Fruit fly (Drosophila melanogaster) whole organism, embryonic: ENCODE measurements around the gene CG32462.

Source experiments
- Adf1 ChIP-seq: fragments of 200-800 bp; sonication (Bioruptor generic); IDR thresholded peaks from 2 replicates; pipeline ENCODE4 v1.3.6; 2022; ENCODE audit warnings: missing biosample characterization, missing genetic modification characterization
- Antp ChIP-seq: fragments of 200-800 bp; sonication (Bioruptor generic); optimal IDR thresholded peaks from 3 replicates; lab custom pipeline; 2016; ENCODE audit warnings: missing biosample characterization, missing genetic modification characterization
- Asciz ChIP-seq: fragments of 200-800 bp; sonication (Bioruptor generic); optimal IDR thresholded peaks from 2 replicates; lab custom pipeline; 2017; ENCODE audit warnings: missing biosample characterization, mild to moderate bottlenecking, missing genetic modification characterization, missing genetic modification reagents
- Atf-2 ChIP-seq: fragments of 200-800 bp; sonication (Bioruptor generic); optimal IDR thresholded peaks from 2 replicates; lab custom pipeline; 2016; ENCODE audit warnings: missing biosample characterization, missing genetic modification characterization
- CG10979 ChIP-seq: fragments of 200-800 bp; sonication (Bioruptor generic); optimal IDR thresholded peaks from 2 replicates; lab custom pipeline; 2018; ENCODE audit warnings: missing biosample characterization, mild to moderate bottlenecking, missing genetic modification characterization, moderate library complexity
- CG11456 ChIP-seq: fragments of 200-800 bp; sonication (Bioruptor generic); IDR thresholded peaks from 3 replicates; pipeline ENCODE4 v1.3.6; 2022; ENCODE audit warnings: missing biosample characterization, missing genetic modification characterization
- CG12219 ChIP-seq: fragments of 200-800 bp; sonication (Bioruptor generic); optimal IDR thresholded peaks from 3 replicates; lab custom pipeline; 2018; ENCODE audit warnings: missing biosample characterization, mild to moderate bottlenecking, missing genetic modification characterization
- CG12236 ChIP-seq: fragments of 200-800 bp; sonication (Bioruptor generic); optimal IDR thresholded peaks from 2 replicates; lab custom pipeline; 2016; ENCODE audit warnings: missing biosample characterization, missing genetic modification characterization
- CG13775 ChIP-seq: fragments of 200-800 bp; sonication (Bioruptor generic); optimal IDR thresholded peaks from 3 replicates; lab custom pipeline; 2017; ENCODE audit warnings: missing biosample characterization, mild to moderate bottlenecking, missing genetic modification characterization
- CG14050 ChIP-seq: fragments of 200-800 bp; sonication (Bioruptor generic); IDR thresholded peaks from 3 replicates; pipeline ENCODE4 v1.3.6; 2022; ENCODE audit warnings: missing biosample characterization, missing genetic modification characterization
- CG14667 ChIP-seq: fragments of 200-800 bp; sonication (Bioruptor generic); IDR thresholded peaks from 2 replicates; pipeline ENCODE4 v1.3.6; 2022; ENCODE audit warnings: missing biosample characterization, missing genetic modification characterization
- CG1529 ChIP-seq: fragments of 200-800 bp; sonication (Bioruptor generic); optimal IDR thresholded peaks from 3 replicates; lab custom pipeline; 2018; ENCODE audit warnings: missing biosample characterization, missing genetic modification characterization
- CG17385 ChIP-seq: fragments of 200-800 bp; sonication (Bioruptor generic); optimal IDR thresholded peaks from 3 replicates; lab custom pipeline; 2018; ENCODE audit warnings: missing biosample characterization, mild to moderate bottlenecking, missing genetic modification characterization
- CG17829 ChIP-seq: fragments of 200-800 bp; optimal IDR thresholded peaks from 2 replicates; lab custom pipeline; 2019; ENCODE audit warnings: missing biosample characterization, mild to moderate bottlenecking, missing genetic modification characterization, moderate library complexity
- CG32532 ChIP-seq: fragments of 200-800 bp; sonication (Bioruptor generic); IDR thresholded peaks from 2 replicates; pipeline ENCODE4 v1.3.6; 2022; ENCODE audit warnings: missing biosample characterization, missing genetic modification characterization
- CG33557 ChIP-seq: fragments of 200-800 bp; sonication (Bioruptor generic); optimal IDR thresholded peaks from 2 replicates; lab custom pipeline; 2019; ENCODE audit warnings: missing biosample characterization, mild to moderate bottlenecking, missing genetic modification characterization, moderate library complexity
- CG4360 ChIP-seq: fragments of 200-800 bp; sonication (Bioruptor generic); IDR thresholded peaks from 2 replicates; pipeline ENCODE4 v1.3.6; 2022; ENCODE audit warnings: missing biosample characterization, missing genetic modification characterization
- CG4404 ChIP-seq: fragments of 200-800 bp; sonication (Bioruptor generic); IDR thresholded peaks from 2 replicates; pipeline ENCODE4 v1.3.6; 2022; ENCODE audit warnings: missing biosample characterization, missing genetic modification characterization
- CG4820 ChIP-seq: fragments of 200-800 bp; sonication (Bioruptor generic); optimal IDR thresholded peaks from 3 replicates; lab custom pipeline; 2016; ENCODE audit warnings: missing biosample characterization, missing genetic modification characterization
- CG5180 ChIP-seq: fragments of 200-800 bp; sonication (Bioruptor generic); optimal IDR thresholded peaks from 3 replicates; lab custom pipeline; 2017; ENCODE audit warnings: missing biosample characterization, missing genetic modification characterization, mild to moderate bottlenecking, moderate library complexity, missing genetic modification reagents
- CG6765 ChIP-seq: fragments of 200-800 bp; sonication (Bioruptor generic); optimal IDR thresholded peaks from 3 replicates; lab custom pipeline; 2017; ENCODE audit warnings: missing biosample characterization, mild to moderate bottlenecking, missing genetic modification characterization
- CG8478 ChIP-seq: fragments of >200 bp; optimal IDR thresholded peaks from 2 replicates; lab custom pipeline; 2018
- CG8765 ChIP-seq: fragments of 200-800 bp; sonication (Bioruptor generic); IDR thresholded peaks from 2 replicates; pipeline ENCODE4 v1.3.6; 2022; ENCODE audit warnings: missing biosample characterization, missing genetic modification characterization
- CTCF ChIP-seq: fragments of 200-800 bp; sonication (Bioruptor generic); optimal IDR thresholded peaks from 2 replicates; lab custom pipeline; 2017; ENCODE audit warnings: missing biosample characterization, mild to moderate bottlenecking, missing genetic modification characterization, moderate library complexity
- Camta ChIP-seq: fragments of 200-800 bp; sonication (Bioruptor generic); optimal IDR thresholded peaks from 2 replicates; lab custom pipeline; 2016; ENCODE audit warnings: missing biosample characterization, missing genetic modification characterization
- Hmx ChIP-seq: fragments of 200-800 bp; sonication (Bioruptor generic); optimal IDR thresholded peaks from 2 replicates; lab custom pipeline; 2016; ENCODE audit warnings: missing biosample characterization, missing genetic modification characterization
- Lim3 ChIP-seq: fragments of 200-800 bp; sonication (Bioruptor generic); IDR thresholded peaks from 2 replicates; pipeline ENCODE4 v1.3.6; 2022; ENCODE audit warnings: missing biosample characterization, missing genetic modification characterization
- MESR4 ChIP-seq: fragments of 200-800 bp; sonication (Bioruptor generic); optimal IDR thresholded peaks from 2 replicates; lab custom pipeline; 2018; ENCODE audit warnings: missing biosample characterization, mild to moderate bottlenecking, missing genetic modification characterization, moderate library complexity
- Mad ChIP-seq: fragments of 200-800 bp; sonication (Bioruptor generic); optimal IDR thresholded peaks from 2 replicates; lab custom pipeline; 2016; ENCODE audit warnings: missing biosample characterization, missing genetic modification characterization
- Nf-YB ChIP-seq: fragments of 200-800 bp; sonication (Bioruptor generic); optimal IDR thresholded peaks from 3 replicates; lab custom pipeline; 2019; ENCODE audit warnings: missing biosample characterization, mild to moderate bottlenecking, missing genetic modification characterization, moderate library complexity
- Rx ChIP-seq: fragments of 200-800 bp; sonication (Bioruptor generic); IDR thresholded peaks from 2 replicates; pipeline ENCODE4 v1.3.6; 2022; ENCODE audit warnings: missing biosample characterization, missing genetic modification characterization
- Side ChIP-seq: fragments of 200-800 bp; sonication (Bioruptor generic); optimal IDR thresholded peaks from 2 replicates; lab custom pipeline; 2016; ENCODE audit warnings: missing biosample characterization, missing genetic modification characterization
- Spps ChIP-seq: fragments of 200-800 bp; sonication (Bioruptor generic); optimal IDR thresholded peaks from 2 replicates; lab custom pipeline; 2018; ENCODE audit warnings: missing biosample characterization, mild to moderate bottlenecking, missing genetic modification characterization
- Sry-β ChIP-seq: fragments of 200-800 bp; sonication (Bioruptor generic); optimal IDR thresholded peaks from 2 replicates; lab custom pipeline; 2018; ENCODE audit warnings: missing biosample characterization, mild to moderate bottlenecking, missing genetic modification characterization, moderate library complexity
- corto ChIP-seq: fragments of 200-800 bp; sonication (Bioruptor generic); optimal IDR thresholded peaks from 2 replicates; lab custom pipeline; 2016; ENCODE audit warnings: missing biosample characterization, mild to moderate bottlenecking, missing genetic modification characterization, moderate library complexity
- crc ChIP-seq: fragments of 200-800 bp; sonication (Bioruptor generic); optimal IDR thresholded peaks from 2 replicates; lab custom pipeline; 2016; ENCODE audit warnings: missing biosample characterization, missing genetic modification characterization
- dm ChIP-seq: fragments of 200-800 bp; sonication (Bioruptor generic); optimal IDR thresholded peaks from 3 replicates; lab custom pipeline; 2016; ENCODE audit warnings: missing biosample characterization, missing genetic modification characterization
- en ChIP-seq: fragments of 200-800 bp; sonication (Bioruptor generic); optimal IDR thresholded peaks from 2 replicates; lab custom pipeline; 2016; ENCODE audit warnings: missing biosample characterization, missing genetic modification characterization
- gsb-n ChIP-seq: fragments of 200-800 bp; sonication (Bioruptor generic); optimal IDR thresholded peaks from 3 replicates; lab custom pipeline; 2018; ENCODE audit warnings: missing biosample characterization, mild to moderate bottlenecking, missing genetic modification characterization
- kah ChIP-seq: fragments of 200-800 bp; sonication (Bioruptor generic); optimal IDR thresholded peaks from 2 replicates; lab custom pipeline; 2018; ENCODE audit warnings: missing biosample characterization, mild to moderate bottlenecking, missing genetic modification characterization
- lilli ChIP-seq: fragments of 200-800 bp; sonication (Bioruptor generic); optimal IDR thresholded peaks from 3 replicates; lab custom pipeline; 2016; ENCODE audit warnings: missing biosample characterization, missing genetic modification characterization
- nau ChIP-seq: fragments of 200-800 bp; sonication (Bioruptor generic); optimal IDR thresholded peaks from 3 replicates; lab custom pipeline; 2017; ENCODE audit warnings: missing biosample characterization, mild to moderate bottlenecking, missing genetic modification characterization, missing genetic modification reagents
- nom ChIP-seq: fragments of 200-800 bp; sonication (Bioruptor generic); optimal IDR thresholded peaks from 2 replicates; lab custom pipeline; 2017; ENCODE audit warnings: missing biosample characterization, missing genetic modification characterization, mild to moderate bottlenecking, moderate library complexity, missing genetic modification reagents
- pan ChIP-seq, 4 experiments: fragments of >200 bp in 3 of 4; fragments of 200-800 bp in 1 of 4; sonication (Bioruptor generic) in 1 of 4; optimal IDR thresholded peaks in 3 of 4; IDR thresholded peaks in 1 of 4; 2 replicates each; pipeline versions ENCODE4 v1.3.6 to Lab custom; 2017 to 2022; ENCODE audit warnings: missing biosample characterization in 2 of 4, missing genetic modification characterization in 2 of 4, mixed read lengths in 1 of 4
- salm ChIP-seq: fragments of 200-800 bp; sonication (Bioruptor generic); optimal IDR thresholded peaks from 2 replicates; lab custom pipeline; 2018; ENCODE audit warnings: missing biosample characterization, mild to moderate bottlenecking, missing genetic modification characterization
- scrt ChIP-seq: fragments of 200-800 bp; sonication (Bioruptor generic); optimal IDR thresholded peaks from 2 replicates; lab custom pipeline; 2018; ENCODE audit warnings: missing biosample characterization, mild to moderate bottlenecking, missing genetic modification characterization, moderate library complexity
- slbo ChIP-seq: fragments of 200-800 bp; sonication (Bioruptor generic); IDR thresholded peaks from 2 replicates; pipeline ENCODE4 v1.3.6; 2022; ENCODE audit warnings: missing biosample characterization, missing genetic modification characterization
- tin ChIP-seq: fragments of 200-800 bp; sonication (Bioruptor generic); optimal IDR thresholded peaks from 3 replicates; lab custom pipeline; 2016; ENCODE audit warnings: missing biosample characterization, missing genetic modification characterization
- tll ChIP-seq, 2 experiments: fragments of 200-800 bp in 1 of 2; fragments of >200 bp in 1 of 2; sonication (Bioruptor generic) in 1 of 2; optimal IDR thresholded peaks; 2 replicates each; lab custom pipeline; 2017 to 2019; ENCODE audit warnings: missing biosample characterization in 2 of 2, missing genetic modification characterization in 2 of 2, mild to moderate bottlenecking in 1 of 2, moderate library complexity in 1 of 2
- trh ChIP-seq: fragments of 200-800 bp; sonication (Bioruptor generic); optimal IDR thresholded peaks from 2 replicates; lab custom pipeline; 2016; ENCODE audit warnings: missing biosample characterization, missing genetic modification characterization

The CG32462 gene

DNA sequence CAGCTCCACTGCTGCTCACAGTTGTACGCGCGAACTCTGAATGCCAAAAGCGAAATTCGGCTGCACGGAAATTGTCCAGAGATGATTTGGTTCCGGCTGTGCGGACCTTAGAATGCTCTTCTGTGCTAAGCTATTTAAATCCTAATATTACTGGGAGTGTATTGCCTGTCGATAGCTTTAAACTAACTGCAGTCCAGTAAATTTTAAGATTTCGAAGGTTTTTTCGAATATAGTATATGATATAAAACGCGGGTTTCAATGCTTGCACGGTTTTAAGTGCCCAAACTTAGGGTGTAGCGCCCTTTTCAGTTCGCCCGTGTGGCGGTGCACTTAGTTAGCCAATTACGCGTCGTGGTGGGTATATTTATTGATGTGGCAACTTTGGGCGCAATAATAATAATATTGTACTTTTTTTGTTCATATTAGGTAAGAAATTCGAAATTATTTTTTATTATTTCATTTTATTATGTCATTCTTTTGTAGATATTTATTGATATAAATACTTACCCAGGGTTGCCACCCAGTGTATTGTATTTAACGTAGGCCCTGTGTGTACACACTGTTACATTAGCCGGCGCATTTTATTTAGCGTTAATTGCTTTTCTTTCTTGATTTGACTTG is 25.5 kb upstream of the CG32462 start, which contains the start of the genes Chro and Ssl1 (continued):
- TF ChIP-seq pan (optimal IDR thresholded peaks at IDR 0.05; lab: Kevin White, UChicago) = no peak
- TF ChIP-seq pan (GFP tag; optimal IDR thresholded peaks at IDR 0.05 in 1 of 2, IDR thresholded peaks at IDR 0.05 in 1 of 2) = peak in 1 of 2 experiments; percentile 100
- TF ChIP-seq CG33557 = peak; percentile 99
- peak; percentile 100 for TF ChIP-seq Camta (GFP tag; lab: Kevin White, UChicago)
- TF ChIP-seq CG14050 (GFP tag; lab: Robert Waterston, UW) = peak; percentile 100
- peak; percentile 100 for TF ChIP-seq Spps (tag; lab: Kevin White, UChicago)
- peak; percentile 95 for TF ChIP-seq MESR4 (GFP tag; lab: Kevin White, UChicago)
- TF ChIP-seq CG6765 (GFP tag; lab: Kevin White, UChicago) = peak; percentile 99
- no peak for TF ChIP-seq CG8478 (lab: Kevin White, UChicago)
- peak; percentile 100 for TF ChIP-seq tin (GFP tag; lab: Kevin White, UChicago)
- TF ChIP-seq CG14667 (GFP tag; lab: Robert Waterston, UW) = peak; percentile 100
- peak; percentile 98 for TF ChIP-seq kah
- peak; percentile 100 for TF ChIP-seq Mad (GFP tag; lab: Kevin White, UChicago)
- TF ChIP-seq salm (tag; lab: Kevin White, UChicago) = peak; percentile 100
- peak; percentile 100 for TF ChIP-seq slbo (GFP tag; lab: Robert Waterston, UW)
- peak; percentile 100 for TF ChIP-seq CG10979
- peak; percentile 100 for TF ChIP-seq CG8765
- peak; percentile 100 for TF ChIP-seq CG12219 (GFP tag; lab: Kevin White, UChicago)
- peak; percentile 100 for TF ChIP-seq Rx
- TF ChIP-seq CG5180 (GFP tag; lab: Kevin White, UChicago) = peak; percentile 94
- peak; percentile 94 for TF ChIP-seq Adf1 (GFP tag; lab: Robert Waterston, UW)
- peak; percentile 100 for TF ChIP-seq en (GFP tag; lab: Kevin White, UChicago)
- peak; percentile 100 for TF ChIP-seq crc
- peak; percentile 99 for TF ChIP-seq scrt (GFP tag; lab: Kevin White, UChicago)
- peak; percentile 100 for TF ChIP-seq lilli
- peak; percentile 100 for TF ChIP-seq nau (GFP tag; lab: Kevin White, UChicago)
- peak; percentile 100 for TF ChIP-seq dm (GFP tag; lab: Kevin White, UChicago)
- TF ChIP-seq CG13775 (GFP tag; lab: Kevin White, UChicago) = peak; percentile 100
- peak; percentile 99 for TF ChIP-seq CG4820 (GFP tag; lab: Kevin White, UChicago)
- TF ChIP-seq Sry-β (GFP tag; lab: Kevin White, UChicago) = peak; percentile 80
- peak; percentile 80 for TF ChIP-seq CTCF (GFP tag; lab: Kevin White, UChicago)
- peak; percentile 100 for TF ChIP-seq CG4404 (GFP tag; lab: Robert Waterston, UW)
- TF ChIP-seq CG4360 (GFP tag; lab: Robert Waterston, UW) = peak; percentile 96
- TF ChIP-seq CG17829 (tag; lab: Kevin White, UChicago) = peak; percentile 100
- peak; percentile 100 for TF ChIP-seq Antp (GFP tag; lab: Kevin White, UChicago)
- peak; percentile 99 for TF ChIP-seq Hmx (GFP tag; lab: Kevin White, UChicago)
- TF ChIP-seq tll (GFP tag; optimal IDR thresholded peaks at IDR 0.05; lab: Kevin White, UChicago) = peak; percentile 82 to 88
- peak; percentile 100 for TF ChIP-seq Lim3 (GFP tag; lab: Robert Waterston, UW)
- peak; percentile 100 for TF ChIP-seq gsb-n (tag; lab: Kevin White, UChicago)
- TF ChIP-seq CG32532 (GFP tag; lab: Robert Waterston, UW) = peak; percentile 100
- TF ChIP-seq corto (GFP tag; lab: Kevin White, UChicago) = peak; percentile 99
- TF ChIP-seq Atf-2 (GFP tag; lab: Kevin White, UChicago) = peak; percentile 100
- peak; percentile 99 for TF ChIP-seq nom (GFP tag; lab: Kevin White, UChicago)
- TF ChIP-seq CG1529 = peak; percentile 100
- peak; percentile 99 for TF ChIP-seq CG17385 (GFP tag; lab: Kevin White, UChicago)
- TF ChIP-seq Nf-YB (GFP tag; lab: Kevin White, UChicago) = peak; percentile 98
- TF ChIP-seq trh (GFP tag; lab: Kevin White, UChicago) = peak; percentile 99
- TF ChIP-seq CG12236 (GFP tag; lab: Kevin White, UChicago) = peak; percentile 100
- TF ChIP-seq Asciz (GFP tag; lab: Kevin White, UChicago) = peak; percentile 100
- TF ChIP-seq Side (GFP tag; lab: Kevin White, UChicago) = peak; percentile 100
- peak; percentile 100 for TF ChIP-seq CG11456 (GFP tag; lab: Robert Waterston, UW)
